Worm (Caenorhabditis elegans) whole organism, L1 larva: ENCODE data around the gene plc-3.
A peak's percentile ranks its signal among the peaks of the same experiment; 100 is the strongest.

Experiments
- Y116A8C.19 ChIP-seq: sonication (generic microtip); optimal IDR thresholded peaks from 2 replicates; lab custom pipeline; 2016; ENCODE audit warnings: missing compliant biosample characterization, missing genetic modification characterization, borderline replicate concordance
- aha-1 ChIP-seq: fragments of 150-350 bp; optimal IDR thresholded peaks from 2 replicates; lab custom pipeline; 2014; ENCODE audit warnings: missing biosample characterization, missing genetic modification characterization
- alr-1 ChIP-seq: fragments of 200-800 bp; sonication (Bioruptor generic); optimal IDR thresholded peaks from 2 replicates; lab custom pipeline; 2018; ENCODE audit warnings: borderline replicate concordance, mild to moderate bottlenecking, missing genetic modification characterization, missing compliant biosample characterization
- ama-1 ChIP-seq: fragments of 150-350 bp; optimal IDR thresholded peaks from 2 replicates; lab custom pipeline; 2014
- blmp-1 ChIP-seq: fragments of 150-350 bp; optimal IDR thresholded peaks from 2 replicates; lab custom pipeline; 2014; ENCODE audit warnings: missing biosample characterization, missing genetic modification characterization
- ceh-82 ChIP-seq, 3 experiments: fragments of 150-350 bp in 1 of 3; sonication (generic microtip) in 2 of 3; optimal IDR thresholded peaks; 2 replicates each; lab custom pipeline; 2014 to 2017; ENCODE audit warnings: missing biosample characterization in 3 of 3, missing genetic modification characterization in 3 of 3
- ceh-90 ChIP-seq: sonication (generic microtip); optimal IDR thresholded peaks from 2 replicates; lab custom pipeline; 2016; ENCODE audit warnings: missing genetic modification characterization, missing compliant biosample characterization
- efl-1 ChIP-seq, 4 experiments: fragments of 150-350 bp; optimal IDR thresholded peaks in 3 of 4; peaks in 1 of 4; 1 replicate in 1 of 4; 2 replicates in 3 of 4; lab custom pipeline; 2014; ENCODE audit warnings: missing biosample characterization in 2 of 4, missing genetic modification characterization in 2 of 4, missing genetic modification reagents in 2 of 4
- egl-13 ChIP-seq: sonication (generic microtip); optimal IDR thresholded peaks from 2 replicates; lab custom pipeline; 2016; ENCODE audit warnings: missing genotype, missing genetic modification reagents, missing genetic modification characterization, missing compliant biosample characterization
- ets-5 ChIP-seq: fragments of 200-800 bp; sonication (Bioruptor generic); IDR thresholded peaks from 2 replicates; pipeline ENCODE4 v1.3.6; 2022; ENCODE audit warnings: missing genetic modification characterization, missing compliant biosample characterization
- fkh-4 ChIP-seq: sonication (generic microtip); optimal IDR thresholded peaks from 2 replicates; lab custom pipeline; 2016; ENCODE audit warnings: missing compliant biosample characterization, missing genetic modification characterization, borderline replicate concordance
- grh-1 ChIP-seq: fragments of 200-800 bp; sonication (Bioruptor generic); IDR thresholded peaks from 2 replicates; pipeline ENCODE4 v1.3.6; 2022; ENCODE audit warnings: missing genetic modification reagents, missing genetic modification characterization, missing compliant biosample characterization
- hlh-17 ChIP-seq: fragments of 200-800 bp; sonication (Bioruptor generic); optimal IDR thresholded peaks from 2 replicates; lab custom pipeline; 2018; ENCODE audit warnings: missing genetic modification characterization, mild to moderate bottlenecking, missing compliant biosample characterization, moderate library complexity, borderline replicate concordance
- hlh-4 ChIP-seq: sonication (generic microtip); optimal IDR thresholded peaks from 2 replicates; lab custom pipeline; 2016; ENCODE audit warnings: mild to moderate bottlenecking, missing genetic modification characterization, missing compliant biosample characterization
- jun-1 ChIP-seq: fragments of 150-350 bp; optimal IDR thresholded peaks from 2 replicates; lab custom pipeline; 2014; ENCODE audit warnings: missing biosample characterization, missing genetic modification reagents, missing genetic modification characterization
- lin-35 ChIP-seq, 2 experiments: fragments of 150-350 bp; optimal IDR thresholded peaks; 2 replicates each; lab custom pipeline; 2014; ENCODE audit warnings: missing biosample characterization in 2 of 2, missing genetic modification characterization in 2 of 2, missing genetic modification reagents in 2 of 2
- lin-39 ChIP-seq: fragments of 150-350 bp; optimal IDR thresholded peaks from 2 replicates; lab custom pipeline; 2014; ENCODE audit warnings: missing biosample characterization, missing genetic modification reagents, missing genetic modification characterization
- lir-3 ChIP-seq: sonication (generic microtip); optimal IDR thresholded peaks from 2 replicates; lab custom pipeline; 2016; ENCODE audit warnings: mild to moderate bottlenecking, missing genetic modification characterization, moderate library complexity, missing compliant biosample characterization; ENCODE audit not compliant: poor library complexity
- mdl-1 ChIP-seq, 2 experiments: fragments of 150-350 bp; optimal IDR thresholded peaks; 2 replicates each; lab custom pipeline; 2014 to 2017; ENCODE audit warnings: missing biosample characterization in 2 of 2, missing genetic modification characterization in 2 of 2, inconsistent platforms in 1 of 2
- nhr-19 ChIP-seq: fragments of 200-800 bp; sonication (Bioruptor generic); conservative IDR thresholded peaks from 2 replicates; pipeline ENCODE4 v1.3.6; 2022; ENCODE audit warnings: missing genetic modification characterization, missing compliant biosample characterization
- nhr-20 ChIP-seq: sonication (generic microtip); optimal IDR thresholded peaks from 2 replicates; lab custom pipeline; 2016; ENCODE audit warnings: mild to moderate bottlenecking, missing genetic modification characterization, missing compliant biosample characterization
- nhr-71 ChIP-seq: sonication (generic microtip); optimal IDR thresholded peaks from 2 replicates; lab custom pipeline; 2016; ENCODE audit warnings: mild to moderate bottlenecking, missing genetic modification characterization, moderate library complexity, missing compliant biosample characterization
- nhr-76 ChIP-seq: sonication (generic microtip); optimal IDR thresholded peaks from 2 replicates; lab custom pipeline; 2017; ENCODE audit warnings: missing biosample characterization, missing genetic modification characterization
- nhr-84 ChIP-seq: sonication (generic microtip); optimal IDR thresholded peaks from 2 replicates; lab custom pipeline; 2017; ENCODE audit warnings: missing biosample characterization, missing genetic modification characterization
- nhr-85 ChIP-seq: sonication (generic microtip); peaks from one replicate; lab custom pipeline; 2016; ENCODE audit warnings: missing genetic modification characterization, inconsistent platforms, missing compliant biosample characterization
- pax-3 ChIP-seq: fragments of 200-800 bp; sonication (Bioruptor generic); optimal IDR thresholded peaks from 2 replicates; lab custom pipeline; 2018; ENCODE audit warnings: mild to moderate bottlenecking, missing genetic modification characterization, moderate library complexity, missing compliant biosample characterization
- pqm-1 ChIP-seq: sonication (generic microtip); optimal IDR thresholded peaks from 3 replicates; lab custom pipeline; 2017; ENCODE audit warnings: missing biosample characterization, missing genetic modification characterization
- skn-1 ChIP-seq: fragments of 150-350 bp; optimal IDR thresholded peaks from 2 replicates; lab custom pipeline; 2014; ENCODE audit warnings: missing biosample characterization, missing genetic modification characterization
- sox-4 ChIP-seq: sonication (generic microtip); optimal IDR thresholded peaks from 2 replicates; lab custom pipeline; 2016; ENCODE audit warnings: missing genetic modification characterization, missing compliant biosample characterization
- sptf-1 ChIP-seq: fragments of 150-350 bp; optimal IDR thresholded peaks from 2 replicates; lab custom pipeline; 2014; ENCODE audit warnings: missing biosample characterization, missing genetic modification characterization
- swsn-7 ChIP-seq: sonication (generic microtip); optimal IDR thresholded peaks from 2 replicates; lab custom pipeline; 2016; ENCODE audit warnings: missing genetic modification characterization, missing compliant biosample characterization
- tbx-2 ChIP-seq: sonication (generic microtip); optimal IDR thresholded peaks from 2 replicates; lab custom pipeline; 2016; ENCODE audit warnings: missing genetic modification characterization, missing compliant biosample characterization
- unc-62 ChIP-seq: fragments of 150-350 bp; optimal IDR thresholded peaks from 2 replicates; lab custom pipeline; 2014; ENCODE audit warnings: missing biosample characterization, missing genetic modification reagents, missing genetic modification characterization
- unc-86 ChIP-seq: sonication (generic microtip); optimal IDR thresholded peaks from 2 replicates; lab custom pipeline; 2016; ENCODE audit warnings: missing genetic modification characterization, missing compliant biosample characterization
- xbp-1 ChIP-seq: sonication (generic microtip); optimal IDR thresholded peaks from 2 replicates; lab custom pipeline; 2016; ENCODE audit warnings: missing genetic modification characterization, missing compliant biosample characterization

The plc-3 gene

ce11 chrII:10174338-10174737 is 48.3 kb upstream of the plc-3 start, which contains the start of gene F33H1.4 (continued):
- TF ChIP-seq grh-1 (GFP tag; lab: Robert Waterston, UW) (no peak), xbp-1 (tag; lab: Kevin White, UChicago) (peak; percentile 16), ceh-82 (tag; optimal IDR thresholded peaks at IDR 0.05; lab: Kevin White, UChicago) (peak in 2 of 3 experiments; percentile 20 to 57), aha-1 (tag; lab: Kevin White, UChicago) (no peak), mdl-1 (tag; optimal IDR thresholded peaks at IDR 0.05; lab: Kevin White, UChicago) (peak in 1 of 2 experiments; percentile 19), ceh-90 (no peak), pax-3 (tag; lab: Kevin White, UChicago) (no peak), ama-1 (lab: Kevin White, UChicago) (no peak), nhr-71 (tag; lab: Kevin White, UChicago) (peak; percentile 61), nhr-85 (peak; percentile 64), blmp-1 (peak; percentile 91), Y116A8C.19 (no peak), lin-39 (no peak)

ce11 chrII:10182634-10183033 is 40.0 kb upstream of the plc-3 start, which contains the start of gene srd-1:
Gene srd-1 (minus strand): TSS chrII:10182734.
- TF ChIP-seq hlh-4 (tag; lab: Kevin White, UChicago) (no peak), nhr-20 (no peak), nhr-76 (tag; lab: Kevin White, UChicago) (no peak), sox-4 (tag; lab: Kevin White, UChicago) (no peak), hlh-17 (GFP tag; lab: Kevin White, UChicago) (no peak)

- TF ChIP-seq egl-13 (tag; lab: Kevin White, UChicago) (no peak), nhr-71 (tag; lab: Kevin White, UChicago) (no peak), sptf-1 (no peak), skn-1 (tag; lab: Kevin White, UChicago) (no peak), ets-5 (GFP tag; lab: Robert Waterston, UW) (no peak), lin-39 (no peak), tbx-2 (no peak), nhr-84 (tag; lab: Kevin White, UChicago) (no peak), unc-62 (GFP tag; lab: Kevin White, UChicago) (no peak), jun-1 (tag; lab: Kevin White, UChicago) (no peak), lin-35 (GFP tag; optimal IDR thresholded peaks at IDR 0.05; lab: Kevin White, UChicago) (no peak), lir-3 (tag; lab: Kevin White, UChicago) (no peak)
Measured at ce11 chrII:10187808-10188207, 34.9 kb upstream of the plc-3 start, which contains the start of gene srd-2. Gene srd-2 (minus strand): TSS chrII:10187908.

ce11 chrII:10189369-10189768 is 33.3 kb upstream of the plc-3 start, which contains the start of gene cdc-25.4:
Gene cdc-25.4 (minus strand): TSS chrII:10189469.
- TF ChIP-seq nhr-85 (no peak), unc-86 (tag; lab: Kevin White, UChicago) (no peak), nhr-76 (tag; lab: Kevin White, UChicago) (no peak), fkh-4 (tag; lab: Kevin White, UChicago) (no peak), skn-1 (tag; lab: Kevin White, UChicago) (no peak), swsn-7 (tag; lab: Kevin White, UChicago) (no peak), nhr-19 (no peak), aha-1 (tag; lab: Kevin White, UChicago) (no peak), efl-1 (optimal IDR thresholded peaks at IDR 0.05; lab: Kevin White, UChicago) (no peak), efl-1 (GFP tag; optimal IDR thresholded peaks at IDR 0.05 in 1 of 2; lab: Kevin White, UChicago) (no peak), grh-1 (GFP tag; lab: Robert Waterston, UW) (no peak), alr-1 (tag; lab: Kevin White, UChicago) (no peak), pqm-1 (tag; lab: Kevin White, UChicago) (no peak)
